Fruit fly (Drosophila melanogaster): ENCODE data around the gene NijA.

DNA sequence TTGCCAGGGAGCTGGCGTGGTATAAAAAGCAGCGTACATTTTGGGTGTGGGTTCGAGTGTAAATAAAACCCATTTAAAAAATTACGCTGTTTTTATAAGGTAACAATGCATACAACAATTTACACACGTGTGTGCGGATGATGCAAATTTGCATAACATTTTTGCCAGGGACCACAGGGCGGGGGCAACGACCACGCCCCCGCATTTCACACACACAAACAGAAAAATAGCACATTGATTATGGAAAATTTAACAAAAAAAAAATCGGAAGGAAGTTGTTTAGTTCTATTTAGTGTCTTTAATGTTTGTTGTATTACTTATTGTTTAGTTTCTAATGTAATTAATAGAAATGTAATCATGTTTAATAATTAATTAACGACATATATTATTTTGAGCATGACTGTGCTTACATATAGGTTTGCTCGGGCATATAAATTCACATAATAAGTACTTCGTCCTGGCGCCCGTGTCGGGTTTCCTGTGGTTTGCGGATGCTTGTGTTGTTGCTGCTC is 7.9 kb upstream of the NijA start:
- TF ChIP-seq CTCF (optimal IDR thresholded peaks at IDR 0.05) (no peak), CG8478 (optimal IDR thresholded peaks at IDR 0.05) (no peak)
